Worm (Caenorhabditis elegans) whole organism, L3 larva: ENCODE results near the gene clec-142.
A peak's percentile ranks its signal among the peaks of the same experiment; 100 is the strongest.

ENCODE experiments used
- R02D3.7 ChIP-seq: fragments of 150-350 bp; optimal IDR thresholded peaks from 2 replicates; lab custom pipeline; 2014; ENCODE audit warnings: missing biosample characterization, missing genetic modification characterization
- ZK546.5 ChIP-seq: sonication (generic microtip); optimal IDR thresholded peaks from 2 replicates; lab custom pipeline; 2017; ENCODE audit warnings: missing biosample characterization, missing genetic modification characterization
- aly-2 ChIP-seq: fragments of 150-350 bp; optimal IDR thresholded peaks from 2 replicates; lab custom pipeline; 2014; ENCODE audit warnings: missing biosample characterization, missing genetic modification characterization
- ama-1 ChIP-seq: fragments of 150-350 bp; optimal IDR thresholded peaks from 2 replicates; lab custom pipeline; 2018
- ceh-16 ChIP-seq: sonication (generic microtip); optimal IDR thresholded peaks from 2 replicates; lab custom pipeline; 2017; ENCODE audit warnings: missing biosample characterization, missing genetic modification characterization
- ceh-28 ChIP-seq: fragments of 150-350 bp; optimal IDR thresholded peaks from 2 replicates; lab custom pipeline; 2014; ENCODE audit warnings: missing biosample characterization, missing genetic modification reagents, missing genetic modification characterization
- ceh-82 ChIP-seq: fragments of 150-350 bp; optimal IDR thresholded peaks from 2 replicates; lab custom pipeline; 2014; ENCODE audit warnings: missing biosample characterization, missing genetic modification characterization
- daf-12 ChIP-seq: fragments of 150-350 bp; optimal IDR thresholded peaks from 2 replicates; lab custom pipeline; 2014; ENCODE audit warnings: missing biosample characterization, missing genetic modification reagents, missing genetic modification characterization
- egl-27 ChIP-seq: sonication (generic microtip); optimal IDR thresholded peaks from 4 replicates; lab custom pipeline; 2017; ENCODE audit warnings: missing biosample characterization, missing genetic modification reagents, missing genetic modification characterization
- egl-5 ChIP-seq: fragments of 150-350 bp; optimal IDR thresholded peaks from 2 replicates; lab custom pipeline; 2017; ENCODE audit warnings: missing biosample characterization, missing genetic modification reagents, missing genetic modification characterization, inconsistent platforms
- elt-1 ChIP-seq: fragments of 150-350 bp; optimal IDR thresholded peaks from 2 replicates; lab custom pipeline; 2014; ENCODE audit warnings: missing biosample characterization, missing genetic modification characterization
- elt-2 ChIP-seq: sonication (generic microtip); optimal IDR thresholded peaks from 2 replicates; lab custom pipeline; 2016; ENCODE audit warnings: missing genetic modification reagents, mild to moderate bottlenecking, missing genetic modification characterization, missing compliant biosample characterization
- elt-3 ChIP-seq, 3 experiments: fragments of 150-350 bp in 1 of 3; sonication (generic microtip) in 2 of 3; optimal IDR thresholded peaks; 2 replicates in 2 of 3; 4 replicates in 1 of 3; lab custom pipeline; 2014 to 2017; ENCODE audit warnings: missing biosample characterization in 3 of 3, missing genetic modification characterization in 3 of 3
- eor-1 ChIP-seq, 2 experiments: fragments of 150-350 bp; optimal IDR thresholded peaks; 2 replicates each; lab custom pipeline; 2014 to 2018; ENCODE audit warnings: missing biosample characterization in 2 of 2, missing genetic modification characterization in 2 of 2
- fkh-10 ChIP-seq: sonication (generic microtip); optimal IDR thresholded peaks from 2 replicates; lab custom pipeline; 2017; ENCODE audit warnings: missing biosample characterization, missing genetic modification reagents, missing genetic modification characterization
- fos-1 ChIP-seq: fragments of 150-350 bp; optimal IDR thresholded peaks from 2 replicates; lab custom pipeline; 2014; ENCODE audit warnings: missing biosample characterization, missing genetic modification characterization
- hmg-11 ChIP-seq: sonication (generic microtip); optimal IDR thresholded peaks from 2 replicates; lab custom pipeline; 2016; ENCODE audit warnings: missing genetic modification characterization, missing compliant biosample characterization
- lin-15B ChIP-seq: fragments of 150-350 bp; optimal IDR thresholded peaks from 2 replicates; lab custom pipeline; 2014; ENCODE audit warnings: missing biosample characterization, missing genetic modification characterization
- lin-39 ChIP-seq: fragments of 150-350 bp; optimal IDR thresholded peaks from 2 replicates; lab custom pipeline; 2018; ENCODE audit warnings: missing biosample characterization, missing genetic modification reagents, missing genetic modification characterization
- lsy-12 ChIP-seq: sonication (generic microtip); optimal IDR thresholded peaks from 2 replicates; lab custom pipeline; 2016; ENCODE audit warnings: mild to moderate bottlenecking, missing genetic modification characterization, missing compliant biosample characterization
- mml-1 ChIP-seq: fragments of 150-350 bp; sonication (generic microtip); optimal IDR thresholded peaks from 3 replicates; lab custom pipeline; 2014; ENCODE audit warnings: missing biosample characterization, missing genetic modification characterization
- nfya-1 ChIP-seq: sonication (generic microtip); optimal IDR thresholded peaks from 2 replicates; lab custom pipeline; 2017; ENCODE audit warnings: missing genetic modification characterization, mild to moderate bottlenecking, missing compliant biosample characterization, antibody characterized with exemption, moderate library complexity; ENCODE audit not compliant: insufficient read depth
- nhr-11 ChIP-seq: fragments of 150-350 bp; optimal IDR thresholded peaks from 2 replicates; lab custom pipeline; 2014; ENCODE audit warnings: missing biosample characterization, missing genetic modification characterization
- nhr-12 ChIP-seq: fragments of 150-350 bp; optimal IDR thresholded peaks from 2 replicates; lab custom pipeline; 2014; ENCODE audit warnings: missing biosample characterization, missing genetic modification characterization
- nhr-23 ChIP-seq: fragments of 150-350 bp; optimal IDR thresholded peaks from 2 replicates; lab custom pipeline; 2014; ENCODE audit warnings: missing biosample characterization, missing genetic modification reagents, missing genetic modification characterization
- nhr-237 ChIP-seq: fragments of 150-350 bp; optimal IDR thresholded peaks from 2 replicates; lab custom pipeline; 2014; ENCODE audit warnings: missing biosample characterization, missing genetic modification characterization
- nhr-25 ChIP-seq: sonication (generic microtip); optimal IDR thresholded peaks from 2 replicates; lab custom pipeline; 2017; ENCODE audit warnings: missing biosample characterization, missing genetic modification characterization
- nhr-77 ChIP-seq: fragments of 150-350 bp; optimal IDR thresholded peaks from 2 replicates; lab custom pipeline; 2014; ENCODE audit warnings: missing biosample characterization, missing genetic modification characterization
- pha-4 ChIP-seq: fragments of 150-350 bp; optimal IDR thresholded peaks from 2 replicates; lab custom pipeline; 2014; ENCODE audit warnings: missing biosample characterization, missing genetic modification reagents, missing genetic modification characterization
- sea-2 ChIP-seq: fragments of 150-350 bp; sonication (generic microtip); optimal IDR thresholded peaks from 4 replicates; lab custom pipeline; 2014; ENCODE audit warnings: missing biosample characterization, missing genetic modification reagents, missing genetic modification characterization
- skn-1 ChIP-seq: fragments of 150-350 bp; optimal IDR thresholded peaks from 2 replicates; lab custom pipeline; 2014; ENCODE audit warnings: missing biosample characterization, missing genetic modification characterization
- snpc-4 ChIP-seq: fragments of 150-350 bp; optimal IDR thresholded peaks from 2 replicates; lab custom pipeline; 2014; ENCODE audit warnings: missing biosample characterization, missing genetic modification characterization
- tbx-2 ChIP-seq: sonication (generic microtip); optimal IDR thresholded peaks from 2 replicates; lab custom pipeline; 2016; ENCODE audit warnings: mild to moderate bottlenecking, missing genetic modification characterization, missing compliant biosample characterization
- unc-39 ChIP-seq: sonication (generic microtip); optimal IDR thresholded peaks from 4 replicates; lab custom pipeline; 2017; ENCODE audit warnings: missing biosample characterization, missing genetic modification characterization
- unc-62 ChIP-seq: fragments of 150-350 bp; sonication (generic microtip); optimal IDR thresholded peaks from 4 replicates; lab custom pipeline; 2014; ENCODE audit warnings: missing biosample characterization, missing genetic modification reagents, missing genetic modification characterization
- ztf-11 ChIP-seq: fragments of 150-350 bp; optimal IDR thresholded peaks from 2 replicates; lab custom pipeline; 2014; ENCODE audit warnings: missing biosample characterization, missing genetic modification characterization
- ztf-4 ChIP-seq: fragments of 150-350 bp; optimal IDR thresholded peaks from 2 replicates; lab custom pipeline; 2014; ENCODE audit warnings: missing biosample characterization, missing genetic modification characterization

clec-142 gene

ce11 chrII:8276057-8276456 lies 2.4 kb upstream of the clec-142 start, which contains the start of the genes gei-14 and slc-25A32:
TSS of gene gei-14 (minus strand) at chrII:8276231.
TSS of gene slc-25A32 (plus strand) at chrII:8276298.
- TF ChIP-seq unc-39 (tag; lab: Kevin White, UChicago) (no peak), unc-62 (GFP tag; lab: Kevin White, UChicago) (no peak), nhr-25 (tag; lab: Kevin White, UChicago) (no peak), eor-1 (tag; optimal IDR thresholded peaks at IDR 0.05; lab: Kevin White, UChicago) (no peak), egl-5 (tag; lab: Kevin White, UChicago) (peak; percentile 50), fos-1 (tag; lab: Kevin White, UChicago) (no peak), ceh-16 (tag; lab: Kevin White, UChicago) (no peak), nhr-23 (tag; lab: Kevin White, UChicago) (no peak), R02D3.7 (tag; lab: Kevin White, UChicago) (peak; percentile 94), egl-27 (no peak), tbx-2 (tag; lab: Kevin White, UChicago) (no peak), elt-3 (tag; optimal IDR thresholded peaks at IDR 0.05; lab: Kevin White, UChicago) (no peak), ama-1 (no peak), aly-2 (no peak), ceh-82 (tag; lab: Kevin White, UChicago) (no peak), elt-2 (tag; lab: Kevin White, UChicago) (no peak), ztf-11 (tag; lab: Kevin White, UChicago) (no peak), daf-12 (tag; lab: Kevin White, UChicago) (no peak), lsy-12 (no peak), lin-15B (tag; lab: Kevin White, UChicago) (peak; percentile 67), mml-1 (no peak), ztf-4 (no peak), nhr-12 (tag; lab: Kevin White, UChicago) (no peak), elt-1 (tag; lab: Kevin White, UChicago) (no peak), snpc-4 (tag; lab: Kevin White, UChicago) (no peak), nhr-11 (no peak), ZK546.5 (no peak), lin-39 (tag; lab: Kevin White, UChicago) (no peak), sea-2 (GFP tag; lab: Kevin White, UChicago) (no peak), pha-4 (tag; lab: Kevin White, UChicago) (no peak), fkh-10 (GFP tag; lab: Kevin White, UChicago) (no peak), nfya-1 (tag; lab: Kevin White, UChicago) (peak; percentile 56)

- no peak for TF ChIP-seq nhr-11
- no peak for TF ChIP-seq lin-39 (tag; lab: Kevin White, UChicago)
- TF ChIP-seq skn-1 (tag; lab: Kevin White, UChicago) = no peak
- peak; percentile 50 for TF ChIP-seq lin-15B (tag; lab: Kevin White, UChicago)
- TF ChIP-seq pha-4 (tag; lab: Kevin White, UChicago) = peak; percentile 58
- TF ChIP-seq ceh-16 (tag; lab: Kevin White, UChicago) = no peak
- TF ChIP-seq elt-2 (tag; lab: Kevin White, UChicago) = peak; percentile 4
- peak; percentile 14 for TF ChIP-seq hmg-11 (tag; lab: Kevin White, UChicago)
- peak; percentile 58 for TF ChIP-seq nfya-1 (tag; lab: Kevin White, UChicago)
- TF ChIP-seq ceh-28 = no peak
These were observed 4.8 kb downstream of the clec-142 start, which contains the start of the genes nst-1 and cct-4 for ce11 chrII:8283158-8283717. TSS of gene nst-1 (minus strand) at chrII:8283208. TSS of gene cct-4 (plus strand) at chrII:8283667.

ce11 chrII:8295296-8295695 lies 16.8 kb downstream of the clec-142 start, which contains the start of gene nlp-55:
TSS of gene nlp-55 (minus strand) at chrII:8295396.
- TF ChIP-seq ama-1 = no peak
- no peak for TF ChIP-seq nhr-77 (tag; lab: Kevin White, UChicago)
- no peak for TF ChIP-seq nfya-1 (tag; lab: Kevin White, UChicago)
- no peak for TF ChIP-seq ZK546.5
- TF ChIP-seq nhr-237 = no peak

ce11 chrII:8308314-8308713 lies 29.8 kb downstream of the clec-142 start:
- TF ChIP-seq fkh-10 (GFP tag; lab: Kevin White, UChicago) (no peak), ceh-82 (tag; lab: Kevin White, UChicago) (no peak), unc-39 (tag; lab: Kevin White, UChicago) (no peak), nhr-12 (tag; lab: Kevin White, UChicago) (no peak), ZK546.5 (no peak)
